Fruit fly (Drosophila melanogaster) whole organism, embryonic: Measurements from ENCODE around the gene pasi2.

ENCODE experiments used
- Antp ChIP-seq: fragments of 200-800 bp; sonication (Bioruptor generic); optimal IDR thresholded peaks from 3 replicates; lab custom pipeline; 2016; ENCODE audit warnings: missing biosample characterization, missing genetic modification characterization
- BtbVII ChIP-seq: fragments of 200-800 bp; sonication (Bioruptor generic); optimal IDR thresholded peaks from 3 replicates; lab custom pipeline; 2017; ENCODE audit warnings: missing biosample characterization, mild to moderate bottlenecking, missing genetic modification characterization
- CG10274 ChIP-seq: fragments of 200-800 bp; sonication (Bioruptor generic); optimal IDR thresholded peaks from 3 replicates; lab custom pipeline; 2017; ENCODE audit warnings: missing biosample characterization, mild to moderate bottlenecking, missing genetic modification characterization
- CG10654 ChIP-seq: fragments of 200-800 bp; sonication (Bioruptor generic); optimal IDR thresholded peaks from 2 replicates; lab custom pipeline; 2016; ENCODE audit warnings: missing biosample characterization, missing genetic modification characterization
- CG12391 ChIP-seq: fragments of 200-800 bp; sonication (Bioruptor generic); optimal IDR thresholded peaks from 3 replicates; lab custom pipeline; 2018; ENCODE audit warnings: missing biosample characterization, mild to moderate bottlenecking, missing genetic modification characterization, moderate library complexity
- CG13775 ChIP-seq: fragments of 200-800 bp; sonication (Bioruptor generic); optimal IDR thresholded peaks from 3 replicates; lab custom pipeline; 2017; ENCODE audit warnings: missing biosample characterization, mild to moderate bottlenecking, missing genetic modification characterization
- CG16813 ChIP-seq: fragments of 200-800 bp; sonication (Bioruptor generic); IDR thresholded peaks from 3 replicates; pipeline ENCODE4 v1.3.6; 2022; ENCODE audit warnings: missing biosample characterization, missing genetic modification characterization; ENCODE audit not compliant: partially characterized antibody
- CG17359 ChIP-seq: fragments of 200-800 bp; sonication (Bioruptor generic); optimal IDR thresholded peaks from 3 replicates; lab custom pipeline; 2018; ENCODE audit warnings: missing biosample characterization, mild to moderate bottlenecking, missing genetic modification characterization, moderate library complexity
- CG17361 ChIP-seq: fragments of 200-800 bp; sonication (Bioruptor generic); IDR thresholded peaks from 3 replicates; pipeline ENCODE4 v1.3.6; 2022; ENCODE audit warnings: missing biosample characterization, missing genetic modification characterization
- CG18764 ChIP-seq: fragments of 200-800 bp; sonication (Bioruptor generic); optimal IDR thresholded peaks from 3 replicates; lab custom pipeline; 2016; ENCODE audit warnings: missing biosample characterization, missing genetic modification characterization
- CG2129 ChIP-seq: fragments of 200-800 bp; sonication (Bioruptor generic); IDR thresholded peaks from 2 replicates; pipeline ENCODE4 v1.3.6; 2022; ENCODE audit warnings: missing biosample characterization, missing genetic modification characterization; ENCODE audit not compliant: partially characterized antibody
- CG3065 ChIP-seq: fragments of 200-800 bp; sonication (Bioruptor generic); optimal IDR thresholded peaks from 2 replicates; lab custom pipeline; 2016; ENCODE audit warnings: missing biosample characterization, missing genetic modification characterization
- CG34422 ChIP-seq: fragments of 200-800 bp; sonication (Bioruptor generic); IDR thresholded peaks from 3 replicates; pipeline ENCODE4 v1.3.6; 2022; ENCODE audit warnings: missing biosample characterization, missing genetic modification characterization
- CG42726 ChIP-seq: fragments of 200-800 bp; sonication (Bioruptor generic); IDR thresholded peaks from 2 replicates; pipeline ENCODE4 v1.3.6; 2022; ENCODE audit warnings: missing biosample characterization, missing genetic modification characterization; ENCODE audit not compliant: partially characterized antibody
- CG6683 ChIP-seq: fragments of 200-800 bp; sonication (Bioruptor generic); optimal IDR thresholded peaks from 2 replicates; lab custom pipeline; 2017; ENCODE audit warnings: missing biosample characterization, mild to moderate bottlenecking, missing genetic modification characterization, missing genetic modification reagents
- CG6791 ChIP-seq: fragments of 200-800 bp; sonication (Bioruptor generic); IDR thresholded peaks from 3 replicates; pipeline ENCODE4 v1.3.6; 2022; ENCODE audit warnings: missing biosample characterization, missing genetic modification characterization; ENCODE audit not compliant: partially characterized antibody
- CG6813 ChIP-seq: fragments of 200-800 bp; sonication (Bioruptor generic); optimal IDR thresholded peaks from 2 replicates; lab custom pipeline; 2017; ENCODE audit warnings: missing biosample characterization, missing genetic modification characterization, mild to moderate bottlenecking, moderate library complexity, missing genetic modification reagents
- CG7745 ChIP-seq: fragments of 200-800 bp; sonication (Bioruptor generic); optimal IDR thresholded peaks from 2 replicates; lab custom pipeline; 2018; ENCODE audit warnings: missing biosample characterization, mild to moderate bottlenecking, missing genetic modification characterization, moderate library complexity
- CG7928 ChIP-seq: fragments of 200-800 bp; sonication (Bioruptor generic); optimal IDR thresholded peaks from 2 replicates; lab custom pipeline; 2017; ENCODE audit warnings: missing biosample characterization, mild to moderate bottlenecking, missing genetic modification characterization
- CG9437 ChIP-seq: fragments of 200-800 bp; sonication (Bioruptor generic); optimal IDR thresholded peaks from 2 replicates; lab custom pipeline; 2018; ENCODE audit warnings: missing biosample characterization, mild to moderate bottlenecking, missing genetic modification characterization
- Chrac-16 ChIP-seq: fragments of 200-800 bp; sonication (Bioruptor generic); optimal IDR thresholded peaks from 3 replicates; lab custom pipeline; 2016; ENCODE audit warnings: missing biosample characterization, missing genetic modification characterization
- Dip3 ChIP-seq: fragments of 200-800 bp; sonication (Bioruptor generic); optimal IDR thresholded peaks from 3 replicates; lab custom pipeline; 2016; ENCODE audit warnings: missing biosample characterization, missing genetic modification characterization
- Elba2 ChIP-seq: fragments of 200-800 bp; sonication (Bioruptor generic); optimal IDR thresholded peaks from 3 replicates; lab custom pipeline; 2016; ENCODE audit warnings: missing biosample characterization, missing genetic modification characterization
- Jarid2 ChIP-seq: fragments of 200-800 bp; sonication (Bioruptor generic); optimal IDR thresholded peaks from 3 replicates; lab custom pipeline; 2017; ENCODE audit warnings: mild to moderate bottlenecking, missing biosample characterization, missing genetic modification reagents, missing genetic modification characterization
- Ravus ChIP-seq: fragments of 200-800 bp; sonication (Bioruptor generic); IDR thresholded peaks from 2 replicates; pipeline ENCODE4 v1.3.6; 2022; ENCODE audit warnings: missing biosample characterization, missing genetic modification characterization
- Sin3A ChIP-seq: fragments of >200 bp; optimal IDR thresholded peaks from 2 replicates; lab custom pipeline; 2018
- ab ChIP-seq: fragments of 200-800 bp; sonication (Bioruptor generic); optimal IDR thresholded peaks from 2 replicates; lab custom pipeline; 2016; ENCODE audit warnings: missing biosample characterization, missing genetic modification characterization
- ac ChIP-seq: fragments of 200-800 bp; sonication (Bioruptor generic); optimal IDR thresholded peaks from 3 replicates; lab custom pipeline; 2017; ENCODE audit warnings: missing biosample characterization, mild to moderate bottlenecking, missing genetic modification characterization
- ase ChIP-seq: fragments of 200-800 bp; sonication (Bioruptor generic); IDR thresholded peaks from 3 replicates; pipeline ENCODE4 v1.3.6; 2022; ENCODE audit warnings: missing biosample characterization, missing genetic modification characterization
- crol ChIP-seq: fragments of 200-800 bp; sonication (Bioruptor generic); IDR thresholded peaks from 2 replicates; pipeline ENCODE4 v1.3.6; 2022; ENCODE audit warnings: missing biosample characterization, missing genetic modification characterization
- emc ChIP-seq: fragments of 200-800 bp; sonication (Bioruptor generic); optimal IDR thresholded peaks from 2 replicates; lab custom pipeline; 2016; ENCODE audit warnings: missing biosample characterization, missing genetic modification characterization
- ems ChIP-seq: fragments of 200-800 bp; sonication (Bioruptor generic); optimal IDR thresholded peaks from 3 replicates; lab custom pipeline; 2016; ENCODE audit warnings: missing biosample characterization, missing genetic modification characterization
- gem ChIP-seq: fragments of 200-800 bp; sonication (Bioruptor generic); optimal IDR thresholded peaks from 2 replicates; lab custom pipeline; 2019; ENCODE audit warnings: missing biosample characterization, mild to moderate bottlenecking, missing genetic modification characterization, moderate library complexity
- gsb-n ChIP-seq: fragments of 200-800 bp; sonication (Bioruptor generic); optimal IDR thresholded peaks from 3 replicates; lab custom pipeline; 2018; ENCODE audit warnings: missing biosample characterization, mild to moderate bottlenecking, missing genetic modification characterization
- hbn ChIP-seq: fragments of 200-800 bp; sonication (Bioruptor generic); IDR thresholded peaks from 2 replicates; pipeline ENCODE4 v1.3.6; 2022; ENCODE audit warnings: missing biosample characterization, missing genetic modification characterization; ENCODE audit not compliant: partially characterized antibody
- hkb ChIP-seq, 2 experiments: fragments of 200-800 bp in 1 of 2; fragments of >200 bp in 1 of 2; sonication (Bioruptor generic) in 1 of 2; IDR thresholded peaks in 1 of 2; optimal IDR thresholded peaks in 1 of 2; 2 replicates each; pipeline versions ENCODE4 v1.3.6 to Lab custom; 2017 to 2022; ENCODE audit warnings: missing biosample characterization in 1 of 2, missing genetic modification characterization in 1 of 2
- kni ChIP-seq: fragments of 200-800 bp; sonication (Bioruptor generic); optimal IDR thresholded peaks from 3 replicates; lab custom pipeline; 2017; ENCODE audit warnings: mild to moderate bottlenecking, missing biosample characterization, missing genetic modification reagents, missing genetic modification characterization
- maf-S ChIP-seq: fragments of 200-800 bp; sonication (Bioruptor generic); optimal IDR thresholded peaks from 2 replicates; lab custom pipeline; 2016; ENCODE audit warnings: missing biosample characterization, missing genetic modification characterization
- mam ChIP-seq: fragments of 200-800 bp; sonication (Bioruptor generic); optimal IDR thresholded peaks from 3 replicates; lab custom pipeline; 2016; ENCODE audit warnings: missing biosample characterization, missing genetic modification characterization
- mirr ChIP-seq: fragments of 200-800 bp; sonication (Bioruptor generic); optimal IDR thresholded peaks from 3 replicates; lab custom pipeline; 2018; ENCODE audit warnings: missing biosample characterization, mild to moderate bottlenecking, missing genetic modification characterization
- nerfin-1 ChIP-seq: fragments of 200-800 bp; sonication (Bioruptor generic); optimal IDR thresholded peaks from 3 replicates; lab custom pipeline; 2019; ENCODE audit warnings: missing biosample characterization, mild to moderate bottlenecking, missing genetic modification characterization, moderate library complexity
- p53 ChIP-seq: fragments of 200-800 bp; sonication (Bioruptor generic); optimal IDR thresholded peaks from 2 replicates; lab custom pipeline; 2016; ENCODE audit warnings: missing biosample characterization, missing genetic modification characterization
- pzg ChIP-seq: fragments of 200-800 bp; sonication (Bioruptor generic); optimal IDR thresholded peaks from 3 replicates; lab custom pipeline; 2018; ENCODE audit warnings: missing biosample characterization, mild to moderate bottlenecking, missing genetic modification characterization, moderate library complexity
- salm ChIP-seq: fragments of 200-800 bp; sonication (Bioruptor generic); optimal IDR thresholded peaks from 2 replicates; lab custom pipeline; 2018; ENCODE audit warnings: missing biosample characterization, mild to moderate bottlenecking, missing genetic modification characterization
- sd ChIP-seq: fragments of 200-800 bp; sonication (Bioruptor generic); optimal IDR thresholded peaks from 3 replicates; lab custom pipeline; 2018; ENCODE audit warnings: missing biosample characterization, mild to moderate bottlenecking, missing genetic modification characterization, moderate library complexity
- sens-2 ChIP-seq: fragments of 200-800 bp; sonication (Bioruptor generic); IDR thresholded peaks from 2 replicates; pipeline ENCODE4 v1.3.6; 2022; ENCODE audit warnings: missing biosample characterization, missing genetic modification characterization
- sima ChIP-seq: fragments of 200-800 bp; sonication (Bioruptor generic); optimal IDR thresholded peaks from 2 replicates; lab custom pipeline; 2016; ENCODE audit warnings: missing biosample characterization, missing genetic modification characterization
- slbo ChIP-seq: fragments of 200-800 bp; sonication (Bioruptor generic); IDR thresholded peaks from 2 replicates; pipeline ENCODE4 v1.3.6; 2022; ENCODE audit warnings: missing biosample characterization, missing genetic modification characterization
- sna ChIP-seq: fragments of 200-800 bp; sonication (Bioruptor generic); IDR thresholded peaks from 2 replicates; pipeline ENCODE4 v1.3.6; 2022; ENCODE audit warnings: missing biosample characterization, missing genetic modification characterization; ENCODE audit not compliant: partially characterized antibody
- twi ChIP-seq: fragments of 200-800 bp; optimal IDR thresholded peaks from 2 replicates; lab custom pipeline; 2019; ENCODE audit warnings: missing biosample characterization, mild to moderate bottlenecking, missing genetic modification characterization, moderate library complexity
- vvl ChIP-seq: fragments of 200-800 bp; sonication (Bioruptor generic); IDR thresholded peaks from 2 replicates; pipeline ENCODE4 v1.3.6; 2022; ENCODE audit warnings: missing biosample characterization, missing genetic modification characterization

The pasi2 gene

dm6 chr3R:9353276-9353652 is 18.3 kb downstream of the pasi2 start (continued):
- TF ChIP-seq Jarid2: no peak
- TF ChIP-seq crol (GFP tag; lab: Robert Waterston, UW): no peak
- TF ChIP-seq gsb-n (tag; lab: Kevin White, UChicago): peak; percentile 89
- no peak for TF ChIP-seq ase
- no peak for TF ChIP-seq hkb (optimal IDR thresholded peaks at IDR 0.05; lab: Kevin White, UChicago)
- no peak for TF ChIP-seq hkb (GFP tag; IDR thresholded peaks at IDR 0.05; lab: Robert Waterston, UW)
- TF ChIP-seq vvl (GFP tag; lab: Robert Waterston, UW): no peak
- TF ChIP-seq Elba2 (GFP tag; lab: Kevin White, UChicago): no peak
- TF ChIP-seq ab (GFP tag; lab: Kevin White, UChicago): no peak
- peak; percentile 87 for TF ChIP-seq CG9437 (GFP tag; lab: Kevin White, UChicago)
- TF ChIP-seq CG13775 (GFP tag; lab: Kevin White, UChicago): peak; percentile 83
- no peak for TF ChIP-seq CG42726 (GFP tag; lab: Robert Waterston, UW)
- TF ChIP-seq Sin3A (lab: Kevin White, UChicago): no peak
- peak; percentile 70 for TF ChIP-seq twi (tag; lab: Kevin White, UChicago)
- TF ChIP-seq pzg: no peak
- TF ChIP-seq nerfin-1 (tag; lab: Kevin White, UChicago): peak; percentile 55
- peak; percentile 85 for TF ChIP-seq salm (tag; lab: Kevin White, UChicago)
- peak; percentile 38 for TF ChIP-seq mam (GFP tag; lab: Kevin White, UChicago)
- TF ChIP-seq maf-S (GFP tag; lab: Kevin White, UChicago): peak; percentile 13
- TF ChIP-seq sna (GFP tag; lab: Robert Waterston, UW): no peak
- peak; percentile 40 for TF ChIP-seq CG7928 (GFP tag; lab: Kevin White, UChicago)
- TF ChIP-seq CG2129: no peak
- TF ChIP-seq sd (tag; lab: Kevin White, UChicago): no peak
- peak; percentile 50 for TF ChIP-seq Antp (GFP tag; lab: Kevin White, UChicago)
- TF ChIP-seq CG10654: peak; percentile 75
- no peak for TF ChIP-seq Dip3
- peak; percentile 85 for TF ChIP-seq CG6813
- no peak for TF ChIP-seq kni
- no peak for TF ChIP-seq CG6791 (GFP tag; lab: Robert Waterston, UW)
- TF ChIP-seq slbo: no peak
- TF ChIP-seq mirr (GFP tag; lab: Kevin White, UChicago): no peak
- TF ChIP-seq sens-2 (GFP tag; lab: Robert Waterston, UW): no peak
- TF ChIP-seq CG6683: peak; percentile 63
- TF ChIP-seq CG12391 (tag; lab: Kevin White, UChicago): peak; percentile 95
- TF ChIP-seq CG18764: peak; percentile 81
- peak; percentile 91 for TF ChIP-seq CG17359 (tag; lab: Kevin White, UChicago)
- TF ChIP-seq emc (GFP tag; lab: Kevin White, UChicago): no peak
- peak; percentile 77 for TF ChIP-seq Chrac-16
- no peak for TF ChIP-seq p53 (GFP tag; lab: Kevin White, UChicago)
- peak; percentile 67 for TF ChIP-seq ems (GFP tag; lab: Kevin White, UChicago)
- TF ChIP-seq CG34422 (GFP tag; lab: Robert Waterston, UW): no peak
- TF ChIP-seq Ravus: no peak
- TF ChIP-seq gem: peak; percentile 96
- peak; percentile 58 for TF ChIP-seq CG3065 (GFP tag; lab: Kevin White, UChicago)
- TF ChIP-seq hbn: no peak
- no peak for TF ChIP-seq CG17361 (GFP tag; lab: Robert Waterston, UW)
- no peak for TF ChIP-seq sima (GFP tag; lab: Kevin White, UChicago)
- no peak for TF ChIP-seq ac (GFP tag; lab: Kevin White, UChicago)
- TF ChIP-seq CG7745 (tag; lab: Kevin White, UChicago): no peak
- TF ChIP-seq CG16813 (GFP tag; lab: Robert Waterston, UW): no peak
- peak; percentile 89 for TF ChIP-seq BtbVII
- TF ChIP-seq CG10274 (GFP tag; lab: Kevin White, UChicago): peak; percentile 54
